Worm (Caenorhabditis elegans): ENCODE data around the gene clec-187.

clec-187 gene

ce11 chrIV:12894996-12895395 is 23.7 kb upstream of the clec-187 start, which contains the start of gene K08D8.11:
TSS of gene K08D8.11 (plus strand) at chrIV:12895296.
- no peak for TF ChIP-seq lsy-2 (tag; optimal IDR thresholded peaks at IDR 0.05)
- TF ChIP-seq sem-4 (tag; optimal IDR thresholded peaks at IDR 0.05), result no peak
- no peak for TF ChIP-seq nhr-237 (tag; optimal IDR thresholded peaks at IDR 0.05)
- TF ChIP-seq mab-5 (tag; optimal IDR thresholded peaks at IDR 0.05), result no peak
- no peak for TF ChIP-seq ama-1 (optimal IDR thresholded peaks at IDR 0.05)
- TF ChIP-seq crh-2 (tag; optimal IDR thresholded peaks at IDR 0.05), result no peak
- TF ChIP-seq lin-39 (tag; optimal IDR thresholded peaks at IDR 0.05), result no peak
- no peak for TF ChIP-seq unc-39 (tag; optimal IDR thresholded peaks at IDR 0.05)

- TF ChIP-seq dmd-4 (tag; optimal IDR thresholded peaks at IDR 0.05) (no peak), crh-2 (tag; optimal IDR thresholded peaks at IDR 0.05) (no peak), peb-1 (tag; optimal IDR thresholded peaks at IDR 0.05) (no peak), ceh-82 (tag; optimal IDR thresholded peaks at IDR 0.05) (no peak), F13H6.1 (tag; optimal IDR thresholded peaks at IDR 0.05) (no peak), unc-62 (GFP tag; optimal IDR thresholded peaks at IDR 0.05) (no peak), ztf-1 (GFP tag; conservative IDR thresholded peaks at IDR 0.05) (no peak), elt-3 (tag; optimal IDR thresholded peaks at IDR 0.05) (no peak), sma-9 (GFP tag; optimal IDR thresholded peaks at IDR 0.05) (no peak), sma-9 (tag; optimal IDR thresholded peaks at IDR 0.05) (no peak)
Measured at ce11 chrIV:12893166-12893565, 21.9 kb upstream of the clec-187 start, which contains the start of gene K08D8.12. TSS of gene K08D8.12 (plus strand) at chrIV:12893466.

- TF ChIP-seq unc-55 (GFP tag; optimal IDR thresholded peaks at IDR 0.05) (no peak), nhr-237 (tag; optimal IDR thresholded peaks at IDR 0.05) (no peak), R02D3.7 (tag; optimal IDR thresholded peaks at IDR 0.05) (no peak), fos-1 (tag; optimal IDR thresholded peaks at IDR 0.05) (no peak), elt-1 (tag; optimal IDR thresholded peaks at IDR 0.05) (no peak), blmp-1 (tag; optimal IDR thresholded peaks at IDR 0.05; ENCODE audit: insufficient read depth) (no peak), nhr-77 (tag; optimal IDR thresholded peaks at IDR 0.05) (no peak), nhr-10 (tag; optimal IDR thresholded peaks at IDR 0.05) (no peak), mdl-1 (tag; optimal IDR thresholded peaks at IDR 0.05) (no peak), ceh-82 (tag; optimal IDR thresholded peaks at IDR 0.05) (no peak), unc-39 (tag; optimal IDR thresholded peaks at IDR 0.05) (no peak), ztf-1 (GFP tag; conservative IDR thresholded peaks at IDR 0.05) (no peak), F13H6.1 (tag; optimal IDR thresholded peaks at IDR 0.05) (no peak), ceh-16 (tag; optimal IDR thresholded peaks at IDR 0.05) (no peak), egl-27 (tag; optimal IDR thresholded peaks at IDR 0.05) (no peak)
Measured at ce11 chrIV:12892194-12892593, 20.9 kb upstream of the clec-187 start, which contains the start of gene K08D8.1. TSS of gene K08D8.1 (plus strand) at chrIV:12892494.

- TF ChIP-seq lsy-2 (tag; optimal IDR thresholded peaks at IDR 0.05) (no peak), sma-9 (GFP tag; optimal IDR thresholded peaks at IDR 0.05) (peak; percentile 89), sma-9 (tag; optimal IDR thresholded peaks at IDR 0.05) (no peak), fos-1 (tag; optimal IDR thresholded peaks at IDR 0.05) (peak; percentile 45)
Measured at ce11 chrIV:12891080-12891479, 19.8 kb upstream of the clec-187 start.

DNA sequence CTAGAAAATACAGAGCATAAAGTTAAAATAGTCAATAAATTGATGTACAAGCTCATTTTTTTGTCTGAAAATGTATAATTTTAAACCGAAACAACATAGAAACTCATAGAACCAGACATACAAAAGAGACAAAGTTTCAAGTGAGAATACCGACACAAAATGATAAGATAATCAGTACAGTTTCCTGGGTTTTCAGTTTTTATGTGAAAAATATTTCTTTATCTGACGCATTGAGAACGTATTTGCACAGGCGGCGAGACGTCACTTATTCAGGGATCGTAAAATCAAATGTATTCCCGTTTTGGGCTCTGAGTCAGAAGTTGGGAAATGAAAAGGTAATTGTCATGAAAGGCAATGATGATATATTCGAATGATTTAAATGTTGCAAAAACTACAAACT is 19.1 kb upstream of the clec-187 start, which contains the start of gene K08D8.6:
TSS of gene K08D8.6 (minus strand) at position 64 of the 400 bp plus-strand sequence.
- TF ChIP-seq fos-1 (tag; optimal IDR thresholded peaks at IDR 0.05) (peak; percentile 96), gmeb-1 (tag; optimal IDR thresholded peaks at IDR 0.05) (peak; percentile 15), sma-9 (GFP tag; optimal IDR thresholded peaks at IDR 0.05) (peak; percentile 70), sma-9 (tag; optimal IDR thresholded peaks at IDR 0.05) (no peak), mab-5 (tag; optimal IDR thresholded peaks at IDR 0.05) (no peak), lsy-2 (tag; optimal IDR thresholded peaks at IDR 0.05) (no peak), nhr-6 (tag; optimal IDR thresholded peaks at IDR 0.05) (no peak), peb-1 (tag; optimal IDR thresholded peaks at IDR 0.05) (no peak), nhr-25 (tag; optimal IDR thresholded peaks at IDR 0.05) (no peak)

ce11 chrIV:12886012-12886411 is 14.7 kb upstream of the clec-187 start:
- no peak for TF ChIP-seq ztf-11 (tag; optimal IDR thresholded peaks at IDR 0.05)
- TF ChIP-seq nhr-23 (tag; optimal IDR thresholded peaks at IDR 0.05), result no peak
- no peak for TF ChIP-seq nhr-237 (tag; optimal IDR thresholded peaks at IDR 0.05)
- TF ChIP-seq fos-1 (tag; optimal IDR thresholded peaks at IDR 0.05), result peak; percentile 67
- no peak for TF ChIP-seq ztf-4 (tag; optimal IDR thresholded peaks at IDR 0.05)
- no peak for TF ChIP-seq sma-9 (GFP tag; optimal IDR thresholded peaks at IDR 0.05)
- no peak for TF ChIP-seq sma-9 (tag; optimal IDR thresholded peaks at IDR 0.05)
- no peak for TF ChIP-seq unc-62 (GFP tag; optimal IDR thresholded peaks at IDR 0.05)
